Worm (Caenorhabditis elegans) whole organism, young adult: ENCODE measurements around the gene ubc-20.
"Not testable (repeated sequence)": the region's sequence is repeated elsewhere in the genome, so short reads cannot be mapped to it uniquely, and the experiment has no call there.

ENCODE experiments used
- B0261.1 ChIP-seq: sonication (generic microtip); optimal IDR thresholded peaks from 2 replicates; lab custom pipeline; 2016; ENCODE audit warnings: mild to moderate bottlenecking, missing genetic modification characterization, moderate library complexity, missing compliant biosample characterization
- F23B12.7 ChIP-seq: sonication (generic microtip); optimal IDR thresholded peaks from 2 replicates; lab custom pipeline; 2017; ENCODE audit warnings: missing genetic modification characterization, mild to moderate bottlenecking, missing compliant biosample characterization, antibody characterized with exemption, moderate library complexity; ENCODE audit not compliant: insufficient read depth
- F55B11.4 ChIP-seq: sonication (generic microtip); optimal IDR thresholded peaks from 2 replicates; lab custom pipeline; 2016; ENCODE audit warnings: missing compliant biosample characterization, missing genetic modification characterization, borderline replicate concordance; ENCODE audit not compliant: insufficient read depth
- F57A8.1 ChIP-seq: fragments of 200-800 bp; sonication (Bioruptor generic); optimal IDR thresholded peaks from 2 replicates; lab custom pipeline; 2018; ENCODE audit warnings: mild to moderate bottlenecking, missing genetic modification characterization, moderate library complexity, missing compliant biosample characterization
- T07F8.4 ChIP-seq: sonication (generic microtip); optimal IDR thresholded peaks from 2 replicates; lab custom pipeline; 2016; ENCODE audit warnings: mild to moderate bottlenecking, missing genetic modification characterization, moderate library complexity, missing compliant biosample characterization
- T26A5.8 ChIP-seq: sonication (generic microtip); optimal IDR thresholded peaks from 2 replicates; lab custom pipeline; 2016; ENCODE audit warnings: missing genetic modification characterization, missing compliant biosample characterization
- attf-5 ChIP-seq: fragments of 200-800 bp; sonication (Bioruptor generic); optimal IDR thresholded peaks from 2 replicates; lab custom pipeline; 2018; ENCODE audit warnings: mild to moderate bottlenecking, missing genetic modification characterization, missing compliant biosample characterization
- ceh-100 ChIP-seq: fragments of 200-800 bp; sonication (Bioruptor generic); IDR thresholded peaks from 2 replicates; pipeline ENCODE4 v1.3.6; 2022; ENCODE audit warnings: missing genetic modification reagents, missing genetic modification characterization, missing compliant biosample characterization
- ceh-79 ChIP-seq: sonication (generic microtip); optimal IDR thresholded peaks from 2 replicates; lab custom pipeline; 2017; ENCODE audit warnings: mild to moderate bottlenecking, missing genetic modification characterization, missing compliant biosample characterization
- dpff-1 ChIP-seq: sonication (generic microtip); optimal IDR thresholded peaks from 2 replicates; lab custom pipeline; 2017; ENCODE audit warnings: mild to moderate bottlenecking, missing genetic modification characterization, missing compliant biosample characterization
- egl-44 ChIP-seq: fragments of 200-800 bp; sonication (Bioruptor generic); IDR thresholded peaks from 2 replicates; pipeline ENCODE4 v1.3.6; 2022; ENCODE audit warnings: missing genetic modification reagents, missing genetic modification characterization, missing compliant biosample characterization
- egrh-3 ChIP-seq: fragments of 200-800 bp; sonication (Bioruptor generic); IDR thresholded peaks from 2 replicates; pipeline ENCODE4 v1.3.6; 2022; ENCODE audit warnings: missing genetic modification reagents, missing genetic modification characterization, missing compliant biosample characterization
- ekl-4 ChIP-seq: fragments of 200-800 bp; sonication (Bioruptor generic); IDR thresholded peaks from 2 replicates; pipeline ENCODE4 v1.3.6; 2022; ENCODE audit warnings: missing genetic modification reagents, missing genetic modification characterization, missing compliant biosample characterization
- fkh-3 ChIP-seq: sonication (generic microtip); optimal IDR thresholded peaks from 2 replicates; lab custom pipeline; 2016; ENCODE audit warnings: mild to moderate bottlenecking, missing genetic modification characterization, missing compliant biosample characterization
- hmg-1.2 ChIP-seq: fragments of 200-800 bp; sonication (Bioruptor generic); IDR thresholded peaks from 2 replicates; pipeline ENCODE4 v1.3.6; 2022; ENCODE audit warnings: missing genetic modification reagents, missing genetic modification characterization, missing compliant biosample characterization
- hsf-1 ChIP-seq: fragments of 200-800 bp; sonication (Bioruptor generic); IDR thresholded peaks from 2 replicates; pipeline ENCODE4 v1.3.6; 2022; ENCODE audit warnings: missing genetic modification reagents, missing genetic modification characterization, missing compliant biosample characterization
- let-526 ChIP-seq: fragments of 200-800 bp; sonication (Bioruptor generic); IDR thresholded peaks from 2 replicates; pipeline ENCODE4 v1.3.6; 2022; ENCODE audit warnings: missing genetic modification reagents, missing genetic modification characterization, missing compliant biosample characterization
- lin-26 ChIP-seq: fragments of 200-800 bp; sonication (Bioruptor generic); IDR thresholded peaks from 2 replicates; pipeline ENCODE4 v1.3.6; 2022; ENCODE audit warnings: missing genetic modification reagents, missing genetic modification characterization, missing compliant biosample characterization
- lin-35 ChIP-seq, 3 experiments: fragments of 150-350 bp in 2 of 3; sonication (generic microtip) in 1 of 3; optimal IDR thresholded peaks; 2 replicates each; lab custom pipeline; 2014 to 2018; ENCODE audit warnings: missing biosample characterization in 3 of 3, missing genetic modification characterization in 3 of 3, missing genetic modification reagents in 3 of 3
- lsl-1 ChIP-seq: fragments of 200-800 bp; sonication (Bioruptor generic); optimal IDR thresholded peaks from 2 replicates; lab custom pipeline; 2018; ENCODE audit warnings: mild to moderate bottlenecking, missing genetic modification characterization, moderate library complexity, missing compliant biosample characterization
- madf-3 ChIP-seq: fragments of 200-800 bp; sonication (Bioruptor generic); IDR thresholded peaks from 2 replicates; pipeline ENCODE4 v1.3.6; 2022; ENCODE audit warnings: missing genetic modification reagents, missing genetic modification characterization, missing compliant biosample characterization
- mel-28 ChIP-seq: sonication (generic microtip); optimal IDR thresholded peaks from 2 replicates; lab custom pipeline; 2016; ENCODE audit warnings: borderline replicate concordance, mild to moderate bottlenecking, missing genetic modification characterization, missing compliant biosample characterization
- nhr-80 ChIP-seq: sonication (generic microtip); optimal IDR thresholded peaks from 2 replicates; lab custom pipeline; 2016; ENCODE audit warnings: missing genetic modification characterization, missing compliant biosample characterization
- pha-4 ChIP-seq: fragments of 150-350 bp; sonication (generic microtip); optimal IDR thresholded peaks from 2 replicates; lab custom pipeline; 2014; ENCODE audit warnings: missing biosample characterization, missing genetic modification reagents, missing genetic modification characterization
- rpc-1 ChIP-seq, 2 experiments: fragments of 150-350 bp in 1 of 2; sonication (generic microtip) in 1 of 2; optimal IDR thresholded peaks; 2 replicates each; lab custom pipeline; 2014 to 2018; ENCODE audit warnings: missing biosample characterization in 1 of 2, missing genetic modification characterization in 1 of 2, missing genetic modification reagents in 1 of 2, missing genotype in 1 of 2
- sea-2 ChIP-seq: fragments of 200-800 bp; sonication (Bioruptor generic); IDR thresholded peaks from 2 replicates; pipeline ENCODE4 v1.3.6; 2022; ENCODE audit warnings: missing genetic modification characterization, missing compliant biosample characterization
- tbp1 ChIP-seq: fragments of 200-800 bp; sonication (Bioruptor generic); optimal IDR thresholded peaks from 2 replicates; lab custom pipeline; 2018; ENCODE audit warnings: mild to moderate bottlenecking, missing genetic modification characterization, missing compliant biosample characterization
- xnd-1 ChIP-seq: sonication (generic microtip); optimal IDR thresholded peaks from 2 replicates; lab custom pipeline; 2016; ENCODE audit warnings: missing genotype, missing genetic modification reagents, missing genetic modification characterization, missing compliant biosample characterization
- zfh-2 ChIP-seq: fragments of 200-800 bp; sonication (Bioruptor generic); conservative IDR thresholded peaks from 2 replicates; pipeline ENCODE4 v1.3.6; 2022; ENCODE audit warnings: missing genetic modification reagents, missing genetic modification characterization, missing compliant biosample characterization
- zim-3 ChIP-seq: sonication (generic microtip); optimal IDR thresholded peaks from 2 replicates; lab custom pipeline; 2017; ENCODE audit warnings: mild to moderate bottlenecking, missing genetic modification characterization, moderate library complexity, missing compliant biosample characterization
- ztf-22 ChIP-seq: fragments of 200-800 bp; sonication (Bioruptor generic); optimal IDR thresholded peaks from 2 replicates; lab custom pipeline; 2018; ENCODE audit warnings: mild to moderate bottlenecking, missing genetic modification characterization, moderate library complexity, missing compliant biosample characterization
- ztf-3 ChIP-seq: fragments of 200-800 bp; sonication (Bioruptor generic); optimal IDR thresholded peaks from 2 replicates; lab custom pipeline; 2018; ENCODE audit warnings: mild to moderate bottlenecking, missing genetic modification characterization, missing compliant biosample characterization

ubc-20 gene

ce11 chrIII:160736-161400 lies 27.8 kb upstream of the ubc-20 start:
- peak; percentile 43; the same call in 1 of the 2 replicates for TF ChIP-seq lin-26 (GFP tag; lab: Robert Waterston, UW)
- peak; percentile 53 for TF ChIP-seq B0261.1 (tag; lab: Kevin White, UChicago)
- peak; percentile 74 for TF ChIP-seq tbp1 (GFP tag; lab: Kevin White, UChicago)
- not testable (repeated sequence) for TF ChIP-seq rpc-1 (optimal IDR thresholded peaks at IDR 0.05; lab: Kevin White, UChicago)
- TF ChIP-seq rpc-1 (tag; optimal IDR thresholded peaks at IDR 0.05; lab: Kevin White, UChicago): peak; percentile 50

ce11 chrIII:164775-165174 lies 23.9 kb upstream of the ubc-20 start, which contains the start of gene F40G9.8:
F40G9.8 (minus strand) TSS chrIII:164875.
- TF ChIP-seq B0261.1 (tag; lab: Kevin White, UChicago) (no peak), F55B11.4 (tag; lab: Kevin White, UChicago) (no peak), ceh-79 (tag; lab: Kevin White, UChicago) (no peak), pha-4 (no peak), T07F8.4 (tag; lab: Kevin White, UChicago) (no peak), egl-44 (no peak)

ce11 chrIII:165390-165789 lies 23.2 kb upstream of the ubc-20 start, which contains the start of gene F40G9.7:
F40G9.7 (plus strand) TSS chrIII:165690.
- TF ChIP-seq dpff-1 (no peak), lin-35 (GFP tag; optimal IDR thresholded peaks at IDR 0.05; lab: Kevin White, UChicago) (no peak), F23B12.7 (tag; lab: Kevin White, UChicago) (no peak), zim-3 (tag; lab: Kevin White, UChicago) (no peak), ceh-79 (tag; lab: Kevin White, UChicago) (no peak), nhr-80 (tag; lab: Kevin White, UChicago) (no peak), F57A8.1 (no peak), xnd-1 (tag; lab: Kevin White, UChicago) (no peak), ztf-3 (no peak)

- TF ChIP-seq egrh-3 (peak; percentile 85), zfh-2 (GFP tag; lab: Robert Waterston, UW) (peak; percentile 82)
Measured at ce11 chrIII:168376-168775, 20.3 kb upstream of the ubc-20 start.

- TF ChIP-seq fkh-3 (tag; lab: Kevin White, UChicago): no peak
- no peak for TF ChIP-seq let-526 (GFP tag; lab: Robert Waterston, UW)
- TF ChIP-seq ekl-4 (GFP tag; lab: Robert Waterston, UW): no peak
- no peak for TF ChIP-seq hsf-1 (GFP tag; lab: Robert Waterston, UW)
- TF ChIP-seq sea-2: no peak
- no peak for TF ChIP-seq madf-3 (GFP tag; lab: Robert Waterston, UW)
- no peak for TF ChIP-seq T26A5.8 (tag; lab: Kevin White, UChicago)
- TF ChIP-seq hmg-1.2 (GFP tag; lab: Robert Waterston, UW): no peak
- TF ChIP-seq lsl-1 (GFP tag; lab: Kevin White, UChicago): no peak
- no peak for TF ChIP-seq mel-28 (tag; lab: Kevin White, UChicago)
- no peak for TF ChIP-seq xnd-1 (tag; lab: Kevin White, UChicago)
- no peak for TF ChIP-seq attf-5
- no peak for TF ChIP-seq ceh-100 (GFP tag; lab: Robert Waterston, UW)
- no peak for TF ChIP-seq F23B12.7 (tag; lab: Kevin White, UChicago)
- no peak for TF ChIP-seq ztf-22 (GFP tag; lab: Kevin White, UChicago)
Measured at ce11 chrIII:169478-169877, 19.2 kb upstream of the ubc-20 start, which contains the start of gene F40G9.18. F40G9.18 (minus strand) TSS chrIII:169578.
